Worm (Caenorhabditis elegans) whole organism, late embryonic: ENCODE data around the gene skr-14.

Experiments used
- C08G9.2 ChIP-seq: sonication (generic microtip); optimal IDR thresholded peaks from 2 replicates; lab custom pipeline; 2016; ENCODE audit warnings: mild to moderate bottlenecking, missing genetic modification characterization, moderate library complexity, missing compliant biosample characterization
- C38D4.7 ChIP-seq: fragments of 200-800 bp; sonication (Bioruptor generic); optimal IDR thresholded peaks from 2 replicates; lab custom pipeline; 2018; ENCODE audit warnings: mild to moderate bottlenecking, missing genetic modification characterization, moderate library complexity, missing compliant biosample characterization
- K09A11.1 ChIP-seq: sonication (generic microtip); optimal IDR thresholded peaks from 2 replicates; lab custom pipeline; 2017; ENCODE audit warnings: antibody characterized with exemption, mild to moderate bottlenecking, missing genetic modification characterization, missing compliant biosample characterization; ENCODE audit not compliant: insufficient read depth
- ahr-1 ChIP-seq: sonication (generic microtip); optimal IDR thresholded peaks from 2 replicates; lab custom pipeline; 2016; ENCODE audit warnings: missing genetic modification characterization, missing compliant biosample characterization
- ama-1 ChIP-seq: fragments of 150-350 bp; optimal IDR thresholded peaks from 2 replicates; lab custom pipeline; 2014
- ceh-18 ChIP-seq: sonication (generic microtip); optimal IDR thresholded peaks from 2 replicates; lab custom pipeline; 2016; ENCODE audit warnings: missing genetic modification characterization, missing compliant biosample characterization
- ceh-19 ChIP-seq: fragments of 200-800 bp; sonication (Bioruptor generic); optimal IDR thresholded peaks from 2 replicates; lab custom pipeline; 2018; ENCODE audit warnings: mild to moderate bottlenecking, missing genetic modification characterization, missing compliant biosample characterization
- ceh-22 ChIP-seq: sonication (generic microtip); optimal IDR thresholded peaks from 2 replicates; lab custom pipeline; 2017; ENCODE audit warnings: missing biosample characterization, missing genetic modification characterization
- ceh-30 ChIP-seq: fragments of 150-350 bp; optimal IDR thresholded peaks from 2 replicates; lab custom pipeline; 2014; ENCODE audit warnings: missing biosample characterization, missing genetic modification characterization
- ceh-34 ChIP-seq: sonication (generic microtip); optimal IDR thresholded peaks from 2 replicates; lab custom pipeline; 2016; ENCODE audit warnings: mild to moderate bottlenecking, missing genetic modification characterization, missing compliant biosample characterization
- ceh-9 ChIP-seq: sonication (generic microtip); optimal IDR thresholded peaks from 2 replicates; lab custom pipeline; 2016; ENCODE audit warnings: mild to moderate bottlenecking, missing genetic modification characterization, inconsistent platforms, missing compliant biosample characterization
- che-1 ChIP-seq: sonication (generic microtip); optimal IDR thresholded peaks from 2 replicates; lab custom pipeline; 2016; ENCODE audit warnings: mild to moderate bottlenecking, missing genetic modification characterization, missing compliant biosample characterization
- dmd-4 ChIP-seq: sonication (generic microtip); optimal IDR thresholded peaks from 2 replicates; lab custom pipeline; 2016; ENCODE audit warnings: borderline replicate concordance, missing genetic modification characterization, missing compliant biosample characterization
- elt-2 ChIP-seq: sonication (generic microtip); optimal IDR thresholded peaks from 2 replicates; lab custom pipeline; 2016; ENCODE audit warnings: missing genetic modification reagents, missing genetic modification characterization, missing compliant biosample characterization
- elt-4 ChIP-seq: sonication (generic microtip); optimal IDR thresholded peaks from 2 replicates; lab custom pipeline; 2016; ENCODE audit warnings: missing genetic modification characterization, missing compliant biosample characterization
- ets-4 ChIP-seq: sonication (generic microtip); optimal IDR thresholded peaks from 2 replicates; lab custom pipeline; 2016; ENCODE audit warnings: missing genetic modification characterization, missing compliant biosample characterization
- fax-1 ChIP-seq: sonication (generic microtip); optimal IDR thresholded peaks from 2 replicates; lab custom pipeline; 2016; ENCODE audit warnings: missing genotype, missing genetic modification characterization, missing compliant biosample characterization
- gmeb-2 ChIP-seq: sonication (generic microtip); optimal IDR thresholded peaks from 2 replicates; lab custom pipeline; 2016; ENCODE audit warnings: missing genetic modification characterization, inconsistent platforms, missing compliant biosample characterization
- hlh-13 ChIP-seq: fragments of 200-800 bp; sonication (Bioruptor generic); optimal IDR thresholded peaks from 2 replicates; lab custom pipeline; 2018; ENCODE audit warnings: mild to moderate bottlenecking, missing genetic modification characterization, missing compliant biosample characterization
- hlh-15 ChIP-seq: sonication (generic microtip); optimal IDR thresholded peaks from 2 replicates; lab custom pipeline; 2016; ENCODE audit warnings: missing genetic modification characterization, missing compliant biosample characterization
- hlh-6 ChIP-seq: sonication (generic microtip); optimal IDR thresholded peaks from 2 replicates; lab custom pipeline; 2016; ENCODE audit warnings: missing genotype, missing genetic modification characterization, missing compliant biosample characterization
- hlh-8 ChIP-seq: sonication (generic microtip); optimal IDR thresholded peaks from 2 replicates; lab custom pipeline; 2016; ENCODE audit warnings: missing genotype, missing genetic modification characterization, missing compliant biosample characterization
- lim-6 ChIP-seq: sonication (generic microtip); optimal IDR thresholded peaks from 2 replicates; lab custom pipeline; 2016; ENCODE audit warnings: missing genetic modification characterization, missing compliant biosample characterization
- lin-11 ChIP-seq: fragments of 200-800 bp; sonication (Bioruptor generic); optimal IDR thresholded peaks from 2 replicates; lab custom pipeline; 2018; ENCODE audit warnings: mild to moderate bottlenecking, missing genetic modification characterization, missing compliant biosample characterization
- mec-3 ChIP-seq: sonication (generic microtip); optimal IDR thresholded peaks from 2 replicates; lab custom pipeline; 2016; ENCODE audit warnings: borderline replicate concordance, missing genetic modification characterization, missing compliant biosample characterization
- nhr-232 ChIP-seq: sonication (generic microtip); optimal IDR thresholded peaks from 2 replicates; lab custom pipeline; 2016; ENCODE audit warnings: missing genetic modification characterization, missing compliant biosample characterization
- pag-3 ChIP-seq: sonication (generic microtip); optimal IDR thresholded peaks from 2 replicates; lab custom pipeline; 2016; ENCODE audit warnings: missing compliant biosample characterization, missing genetic modification characterization, borderline replicate concordance
- pat-9 ChIP-seq: fragments of 200-800 bp; sonication (Bioruptor generic); optimal IDR thresholded peaks from 2 replicates; lab custom pipeline; 2018; ENCODE audit warnings: mild to moderate bottlenecking, missing genetic modification characterization, moderate library complexity, missing compliant biosample characterization
- pax-1 ChIP-seq: fragments of 150-350 bp; optimal IDR thresholded peaks from 2 replicates; lab custom pipeline; 2014; ENCODE audit warnings: missing biosample characterization, missing genetic modification characterization
- pha-4 ChIP-seq: fragments of 150-350 bp; optimal IDR thresholded peaks from 2 replicates; lab custom pipeline; 2018; ENCODE audit warnings: missing biosample characterization, missing genetic modification reagents, missing genetic modification characterization
- pqm-1 ChIP-seq: sonication (generic microtip); optimal IDR thresholded peaks from 2 replicates; lab custom pipeline; 2016; ENCODE audit warnings: missing genetic modification characterization, missing compliant biosample characterization
- ref-2 ChIP-seq: sonication (generic microtip); optimal IDR thresholded peaks from 2 replicates; lab custom pipeline; 2016; ENCODE audit warnings: missing genetic modification characterization, missing compliant biosample characterization
- tbx-2 ChIP-seq: sonication (generic microtip); optimal IDR thresholded peaks from 2 replicates; lab custom pipeline; 2016; ENCODE audit warnings: missing genetic modification characterization, missing compliant biosample characterization
- ttx-3 ChIP-seq: sonication (generic microtip); optimal IDR thresholded peaks from 2 replicates; lab custom pipeline; 2016; ENCODE audit warnings: missing genetic modification reagents, missing genetic modification characterization, missing compliant biosample characterization
- unc-3 ChIP-seq, 2 experiments: fragments of 200-800 bp in 1 of 2; sonication (Bioruptor generic) in 1 of 2; sonication (generic microtip) in 1 of 2; conservative IDR thresholded peaks in 1 of 2; optimal IDR thresholded peaks in 1 of 2; 2 replicates each; pipeline versions ENCODE4 v1.3.6 to Lab custom; 2016 to 2022; ENCODE audit warnings: missing compliant biosample characterization in 2 of 2, missing genetic modification characterization in 2 of 2, missing genetic modification reagents in 1 of 2
- unc-42 ChIP-seq: sonication (generic microtip); optimal IDR thresholded peaks from 2 replicates; lab custom pipeline; 2016; ENCODE audit warnings: missing genotype, missing genetic modification characterization, missing compliant biosample characterization
- unc-86 ChIP-seq: sonication (generic microtip); optimal IDR thresholded peaks from 2 replicates; lab custom pipeline; 2016; ENCODE audit warnings: missing genetic modification characterization, missing compliant biosample characterization
- zip-5 ChIP-seq: sonication (generic microtip); optimal IDR thresholded peaks from 2 replicates; lab custom pipeline; 2016; ENCODE audit warnings: missing genetic modification characterization, missing compliant biosample characterization
- ztf-16 ChIP-seq: sonication (generic microtip); optimal IDR thresholded peaks from 2 replicates; lab custom pipeline; 2017; ENCODE audit warnings: missing genetic modification characterization, missing compliant biosample characterization

skr-14 gene

ce11 chrV:4401865-4402264 lies 19.5 kb downstream of the skr-14 start, which contains the start of gene F13A2.5:
Gene F13A2.5, minus strand, starts transcription at chrV:4401965.
- TF ChIP-seq zip-5 (no peak), unc-42 (tag; lab: Kevin White, UChicago) (no peak), ceh-34 (tag; lab: Kevin White, UChicago) (no peak), tbx-2 (tag; lab: Kevin White, UChicago) (no peak), gmeb-2 (no peak), fax-1 (tag; lab: Kevin White, UChicago) (no peak), C08G9.2 (tag; lab: Kevin White, UChicago) (no peak), pqm-1 (tag; lab: Kevin White, UChicago) (no peak), ztf-16 (no peak), ceh-18 (tag; lab: Kevin White, UChicago) (no peak), dmd-4 (no peak)

DNA sequence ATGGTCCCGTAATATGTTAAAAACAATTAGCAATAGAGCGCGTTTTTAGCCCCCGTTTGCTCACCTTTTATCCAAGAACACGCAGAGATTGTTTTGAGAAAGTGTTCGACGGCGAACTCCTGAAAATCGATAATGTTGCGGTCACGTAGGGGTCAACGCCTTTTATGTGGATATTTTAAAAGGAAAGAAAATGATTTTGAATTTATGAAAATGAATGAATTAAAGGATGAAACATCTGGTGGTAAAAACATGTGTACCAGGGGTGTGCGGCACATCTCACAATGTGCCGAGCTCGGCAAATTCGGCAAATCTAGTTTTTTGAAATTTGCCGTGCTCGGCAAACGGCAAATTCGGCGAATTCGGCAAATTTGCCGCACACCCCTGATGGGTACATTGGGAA lies 21.3 kb downstream of the skr-14 start, which contains the start of gene F13A2.4:
F13A2.4 (minus strand) TSS at position 101 of the 400 bp plus-strand sequence.
- TF ChIP-seq fax-1 (tag; lab: Kevin White, UChicago) (no peak), gmeb-2 (no peak), mec-3 (tag; lab: Kevin White, UChicago) (no peak), hlh-8 (tag; lab: Kevin White, UChicago) (no peak), hlh-15 (tag; lab: Kevin White, UChicago) (no peak), lin-11 (tag; lab: Kevin White, UChicago) (no peak), dmd-4 (no peak)
- TF ChIP-seq, all 69 proteins: peak for 0

DNA sequence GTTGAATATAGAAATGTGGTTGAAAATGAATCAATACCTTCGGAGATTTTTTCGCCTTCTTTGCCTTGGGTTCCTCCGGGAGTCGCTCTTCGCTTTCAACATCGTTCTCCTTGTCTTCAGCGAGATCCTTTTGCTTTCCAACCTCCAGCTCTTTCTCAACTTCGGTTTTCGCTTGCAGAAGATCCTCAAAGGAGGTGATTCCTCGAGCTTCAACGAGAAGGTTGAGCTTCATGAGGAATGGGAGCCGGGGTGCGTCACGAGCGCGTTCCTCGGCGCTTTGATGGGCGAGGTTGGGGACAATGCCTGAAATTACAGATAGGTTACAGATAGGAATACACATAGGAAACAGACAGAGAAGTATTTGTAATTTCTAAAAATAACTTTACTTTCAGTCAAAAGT lies 22.5 kb downstream of the skr-14 start:
- no peak for TF ChIP-seq pha-4 (tag; lab: Kevin White, UChicago)
- no peak for TF ChIP-seq elt-2 (tag; lab: Kevin White, UChicago)
- no peak for TF ChIP-seq lim-6
- TF ChIP-seq hlh-13 (GFP tag; lab: Kevin White, UChicago) = no peak
- no peak for TF ChIP-seq hlh-15 (tag; lab: Kevin White, UChicago)
- no peak for TF ChIP-seq ceh-22
- TF ChIP-seq elt-4 = no peak
- TF ChIP-seq ceh-19 (GFP tag; lab: Kevin White, UChicago) = no peak
- TF ChIP-seq, all 69 proteins: peak for 0

DNA sequence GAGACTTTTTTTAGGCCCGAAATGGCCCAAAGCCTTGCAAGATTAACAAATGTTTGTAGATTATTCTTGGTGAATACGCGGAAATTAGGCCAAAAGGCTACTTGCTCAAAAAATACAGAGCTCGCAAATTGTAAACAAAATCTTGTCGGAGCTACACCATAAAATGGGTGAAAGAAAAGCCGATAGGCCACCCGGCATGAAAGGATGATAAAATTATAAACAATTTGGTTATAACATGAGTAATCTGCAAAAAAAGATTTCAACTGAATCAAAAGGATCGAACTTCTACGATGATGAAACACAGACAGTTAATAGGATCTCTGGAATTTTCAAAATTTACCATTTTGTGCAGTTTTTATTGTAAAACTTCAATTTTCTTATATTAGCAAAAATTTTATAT lies 23.2 kb downstream of the skr-14 start:
- TF ChIP-seq ahr-1 = no peak
- TF ChIP-seq C38D4.7 (GFP tag; lab: Kevin White, UChicago) = no peak
- no peak for TF ChIP-seq hlh-6 (tag; lab: Kevin White, UChicago)
- no peak for TF ChIP-seq C08G9.2 (tag; lab: Kevin White, UChicago)
- TF ChIP-seq che-1 = no peak
- TF ChIP-seq ceh-9 (tag; lab: Kevin White, UChicago) = no peak
- TF ChIP-seq ceh-30 = no peak
- no peak for TF ChIP-seq pat-9 (tag; lab: Kevin White, UChicago)
- no peak for TF ChIP-seq ets-4 (tag; lab: Kevin White, UChicago)
- TF ChIP-seq nhr-232 (tag; lab: Kevin White, UChicago) = no peak
- no peak for TF ChIP-seq ama-1 (lab: Kevin White, UChicago)
- TF ChIP-seq ref-2 = no peak
- no peak for TF ChIP-seq unc-86 (tag; lab: Kevin White, UChicago)
- TF ChIP-seq pag-3 (tag; lab: Kevin White, UChicago) = no peak
- TF ChIP-seq unc-3 (GFP tag; conservative IDR thresholded peaks at IDR 0.05; lab: Robert Waterston, UW) = no peak
- no peak for TF ChIP-seq unc-3 (tag; optimal IDR thresholded peaks at IDR 0.05; lab: Kevin White, UChicago)
- no peak for TF ChIP-seq hlh-15 (tag; lab: Kevin White, UChicago)
- TF ChIP-seq ttx-3 = no peak
- no peak for TF ChIP-seq ceh-18 (tag; lab: Kevin White, UChicago)
- TF ChIP-seq pax-1 = no peak
- no peak for TF ChIP-seq K09A11.1
